Fruit fly (Drosophila melanogaster): ENCODE data around the gene bel.

Gene bel

dm6 chr3R:8659907-8660660, 477 bp downstream of the bel start (continued):
- peak; percentile 48 for TF ChIP-seq CG8924 (tag; optimal IDR thresholded peaks at IDR 0.05)
- TF ChIP-seq Awh (GFP tag; IDR thresholded peaks at IDR 0.05), result no peak
- TF ChIP-seq CG30403 (GFP tag; optimal IDR thresholded peaks at IDR 0.05), result peak; percentile 18
- TF ChIP-seq Antp (GFP tag; optimal IDR thresholded peaks at IDR 0.05), result peak; percentile 32
- TF ChIP-seq CG2120 (GFP tag; optimal IDR thresholded peaks at IDR 0.05), result peak; percentile 42
- TF ChIP-seq gfzf (GFP tag; optimal IDR thresholded peaks at IDR 0.05), result peak; percentile 65
- peak; percentile 67 for TF ChIP-seq CrebB (tag; optimal IDR thresholded peaks at IDR 0.05)
- TF ChIP-seq Max (GFP tag; optimal IDR thresholded peaks at IDR 0.05), result peak; percentile 76
- TF ChIP-seq knrl (GFP tag; IDR thresholded peaks at IDR 0.05; ENCODE audit: partially characterized antibody), result peak; percentile 91
- TF ChIP-seq CG12942 (GFP tag; optimal IDR thresholded peaks at IDR 0.05), result peak; percentile 30
- peak; percentile 64 for TF ChIP-seq sug (tag; optimal IDR thresholded peaks at IDR 0.05)
- TF ChIP-seq da (GFP tag; optimal IDR thresholded peaks at IDR 0.05), result no peak
- TF ChIP-seq Lim3 (GFP tag; IDR thresholded peaks at IDR 0.05), result no peak
- TF ChIP-seq CG10209 (GFP tag; optimal IDR thresholded peaks at IDR 0.05), result no peak
- TF ChIP-seq corto (GFP tag; optimal IDR thresholded peaks at IDR 0.05), result no peak
- TF ChIP-seq Ssrp (tag; optimal IDR thresholded peaks at IDR 0.05), result no peak
- TF ChIP-seq CG15514 (GFP tag; optimal IDR thresholded peaks at IDR 0.05), result peak; percentile 96
- peak; percentile 92 for TF ChIP-seq CG6791 (GFP tag; IDR thresholded peaks at IDR 0.05; ENCODE audit: partially characterized antibody)
- no peak for TF ChIP-seq ap (GFP tag; IDR thresholded peaks at IDR 0.05)
- TF ChIP-seq CG4328 (GFP tag; optimal IDR thresholded peaks at IDR 0.05), result no peak
- TF ChIP-seq mam (GFP tag; optimal IDR thresholded peaks at IDR 0.05), result peak; percentile 62
- TF ChIP-seq CG2712 (tag; optimal IDR thresholded peaks at IDR 0.05), result peak; percentile 67
- TF ChIP-seq YL-1 (GFP tag; optimal IDR thresholded peaks at IDR 0.05), result peak; percentile 90
- peak; percentile 73 for TF ChIP-seq CG13624 (GFP tag; optimal IDR thresholded peaks at IDR 0.05)

dm6 chr3R:8659200-8659897, 1.2 kb downstream of the bel start:
- TF ChIP-seq CG3163 (GFP tag; optimal IDR thresholded peaks at IDR 0.05), result no peak
- TF ChIP-seq CTCF (GFP tag; optimal IDR thresholded peaks at IDR 0.05), result peak; percentile 19
- peak; percentile 41; the same call in 1 of the 2 replicates for TF ChIP-seq MBD-R2 (GFP tag; IDR thresholded peaks at IDR 0.05)
- peak; percentile 26 for TF ChIP-seq jumu (GFP tag; optimal IDR thresholded peaks at IDR 0.05)
- TF ChIP-seq repo (GFP tag; optimal IDR thresholded peaks at IDR 0.05), result peak; percentile 26
- no peak for TF ChIP-seq tna (GFP tag; IDR thresholded peaks at IDR 0.05; ENCODE audit: partially characterized antibody)
- TF ChIP-seq MESR4 (GFP tag; optimal IDR thresholded peaks at IDR 0.05), result peak; percentile 33
- TF ChIP-seq gem (tag; optimal IDR thresholded peaks at IDR 0.05), result peak; percentile 71
- peak; percentile 43 for TF ChIP-seq pfk (GFP tag; optimal IDR thresholded peaks at IDR 0.05)
- TF ChIP-seq CG2116 (GFP tag; optimal IDR thresholded peaks at IDR 0.05), result no peak
- TF ChIP-seq CG8089 (GFP tag; optimal IDR thresholded peaks at IDR 0.05), result peak; percentile 30
- no peak for TF ChIP-seq CG11560 (tag; IDR thresholded peaks at IDR 0.05)
- peak; percentile 26 for TF ChIP-seq CG18764 (GFP tag; optimal IDR thresholded peaks at IDR 0.05)
- TF ChIP-seq CG10267 (tag; optimal IDR thresholded peaks at IDR 0.05), result peak; percentile 38
- peak; percentile 28; the same call in 1 of the 2 replicates for TF ChIP-seq ttk (GFP tag; IDR thresholded peaks at IDR 0.05)
- TF ChIP-seq da (GFP tag; optimal IDR thresholded peaks at IDR 0.05), result no peak
- no peak for TF ChIP-seq p53 (GFP tag; optimal IDR thresholded peaks at IDR 0.05)
- 0 out of 2 replicates have a peak, but pooled peaks have one; percentile 16 for TF ChIP-seq CG10366 (GFP tag; IDR thresholded peaks at IDR 0.05)
- TF ChIP-seq bab2 (GFP tag; optimal IDR thresholded peaks at IDR 0.05), result peak; percentile 38
- no peak for TF ChIP-seq eve (GFP tag; optimal IDR thresholded peaks at IDR 0.05)
- TF ChIP-seq CG17568 (GFP tag; optimal IDR thresholded peaks at IDR 0.05), result no peak
- TF ChIP-seq NFAT (GFP tag; IDR thresholded peaks at IDR 0.05), result peak; percentile 90
- TF ChIP-seq CG10462 (GFP tag; optimal IDR thresholded peaks at IDR 0.05), result no peak
- TF ChIP-seq emc (GFP tag; optimal IDR thresholded peaks at IDR 0.05), result peak; percentile 10
- no peak for TF ChIP-seq ara (GFP tag; IDR thresholded peaks at IDR 0.05)
- TF ChIP-seq Tbp (GFP tag; optimal IDR thresholded peaks at IDR 0.05), result no peak
- TF ChIP-seq Hey (tag; optimal IDR thresholded peaks at IDR 0.05), result no peak
